Worm (Caenorhabditis elegans): ENCODE data around the gene Y61B8A.6.

Y61B8A.6 gene

ce11 chrV:17251364-17251961 is at the start of gene Y61B8A.6:
TSS of gene Y61B8A.6 (plus strand) at chrV:17251911.
- TF ChIP-seq T22C8.4 (GFP tag; IDR thresholded peaks at IDR 0.05) (0 out of 2 replicates have a peak, but pooled peaks have one; percentile 9), ref-1 (GFP tag; conservative IDR thresholded peaks at IDR 0.05) (no peak)

DNA sequence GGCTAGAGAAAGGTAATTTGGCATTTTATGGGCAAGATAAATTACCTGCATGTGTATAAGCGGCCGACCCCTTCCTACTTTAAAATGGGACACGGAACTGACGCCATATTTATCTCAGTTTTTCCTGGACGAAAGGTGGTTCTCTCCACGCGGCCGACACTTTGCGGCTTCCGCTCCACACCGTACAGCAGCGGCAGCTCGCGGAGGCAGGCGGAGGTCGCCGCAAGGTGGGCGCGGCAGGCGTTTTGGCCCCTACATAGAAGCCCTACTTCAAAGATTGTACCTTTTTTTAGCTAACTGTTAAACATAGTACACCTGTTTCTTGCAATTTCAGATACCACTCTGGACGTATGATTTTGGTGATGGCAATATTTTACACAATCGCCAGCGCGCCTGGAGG is 45.2 kb upstream of the Y61B8A.6 start:
- no peak for TF ChIP-seq ref-1 (GFP tag; conservative IDR thresholded peaks at IDR 0.05)
- no peak for TF ChIP-seq med-1 (GFP tag; optimal IDR thresholded peaks at IDR 0.05; ENCODE audit: insufficient read depth)
- TF ChIP-seq cog-1 (tag; optimal IDR thresholded peaks at IDR 0.05), result no peak
- TF ChIP-seq ztf-29 (GFP tag; IDR thresholded peaks at IDR 0.05), result no peak
- TF ChIP-seq flt-1 (GFP tag; IDR thresholded peaks at IDR 0.05), result no peak
- TF ChIP-seq T22C8.4 (GFP tag; IDR thresholded peaks at IDR 0.05), result no peak
- no peak for TF ChIP-seq klf-2 (GFP tag; conservative IDR thresholded peaks at IDR 0.05)
- TF ChIP-seq ztf-23 (GFP tag; IDR thresholded peaks at IDR 0.05), result no peak
- no peak for TF ChIP-seq tab-1 (GFP tag; IDR thresholded peaks at IDR 0.05)

DNA sequence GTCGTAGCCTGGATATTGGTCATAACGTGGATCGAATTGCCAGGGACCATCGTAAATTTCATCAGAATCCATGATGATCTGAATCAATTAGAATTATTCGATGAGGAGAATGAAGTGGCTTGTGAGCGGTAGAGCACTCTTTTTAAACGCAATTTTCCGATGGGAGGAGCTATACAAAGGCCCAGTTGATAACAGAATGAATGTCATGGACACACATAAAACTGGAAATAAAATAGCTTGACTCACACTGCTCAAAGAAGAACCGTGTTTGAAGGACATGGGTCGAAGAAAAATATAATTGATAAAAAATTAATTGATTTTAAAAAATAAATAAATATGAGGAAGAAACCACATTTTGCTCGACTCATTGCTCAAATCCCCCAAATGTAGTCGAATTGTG is 43.7 kb upstream of the Y61B8A.6 start, which contains the start of gene Y68A4A.13:
Gene Y68A4A.13 (minus strand): TSS at position 101 of the 400 bp plus-strand sequence.
- TF ChIP-seq cog-1 (tag; optimal IDR thresholded peaks at IDR 0.05), result no peak
- TF ChIP-seq T22C8.4 (GFP tag; IDR thresholded peaks at IDR 0.05), result no peak
- no peak for TF ChIP-seq klf-2 (GFP tag; conservative IDR thresholded peaks at IDR 0.05)
- no peak for TF ChIP-seq ztf-29 (GFP tag; IDR thresholded peaks at IDR 0.05)
- TF ChIP-seq flt-1 (GFP tag; IDR thresholded peaks at IDR 0.05), result no peak
- no peak for TF ChIP-seq med-1 (GFP tag; optimal IDR thresholded peaks at IDR 0.05; ENCODE audit: insufficient read depth)
- no peak for TF ChIP-seq tab-1 (GFP tag; IDR thresholded peaks at IDR 0.05)
- no peak for TF ChIP-seq ztf-23 (GFP tag; IDR thresholded peaks at IDR 0.05)
- TF ChIP-seq ref-1 (GFP tag; conservative IDR thresholded peaks at IDR 0.05), result no peak

- TF ChIP-seq klf-2 (GFP tag; conservative IDR thresholded peaks at IDR 0.05), result no peak
- TF ChIP-seq cog-1 (tag; optimal IDR thresholded peaks at IDR 0.05), result no peak
- no peak for TF ChIP-seq ztf-23 (GFP tag; IDR thresholded peaks at IDR 0.05)
- no peak for TF ChIP-seq med-1 (GFP tag; optimal IDR thresholded peaks at IDR 0.05; ENCODE audit: insufficient read depth)
- TF ChIP-seq tab-1 (GFP tag; IDR thresholded peaks at IDR 0.05), result no peak
- TF ChIP-seq ref-1 (GFP tag; conservative IDR thresholded peaks at IDR 0.05), result no peak
- no peak for TF ChIP-seq T22C8.4 (GFP tag; IDR thresholded peaks at IDR 0.05)
- TF ChIP-seq flt-1 (GFP tag; IDR thresholded peaks at IDR 0.05), result no peak
- no peak for TF ChIP-seq ztf-29 (GFP tag; IDR thresholded peaks at IDR 0.05)
Measured at ce11 chrV:17211989-17212731, 39.6 kb upstream of the Y61B8A.6 start, which contains the start of gene srh-236. TSS of gene srh-236 (minus strand) at chrV:17212039.

- no peak for TF ChIP-seq tab-1 (GFP tag; IDR thresholded peaks at IDR 0.05)
- no peak for TF ChIP-seq ref-1 (GFP tag; conservative IDR thresholded peaks at IDR 0.05)
Measured at ce11 chrV:17212743-17213142, 39.0 kb upstream of the Y61B8A.6 start, which contains the start of gene srh-113. TSS of gene srh-113 (plus strand) at chrV:17213043.

ce11 chrV:17215602-17216001 is 36.1 kb upstream of the Y61B8A.6 start:
- TF ChIP-seq cog-1 (tag; optimal IDR thresholded peaks at IDR 0.05), result no peak
- no peak for TF ChIP-seq med-1 (GFP tag; optimal IDR thresholded peaks at IDR 0.05; ENCODE audit: insufficient read depth)
- TF ChIP-seq flt-1 (GFP tag; IDR thresholded peaks at IDR 0.05), result no peak
- no peak for TF ChIP-seq tab-1 (GFP tag; IDR thresholded peaks at IDR 0.05)
- no peak for TF ChIP-seq ztf-29 (GFP tag; IDR thresholded peaks at IDR 0.05)
- TF ChIP-seq ref-1 (GFP tag; conservative IDR thresholded peaks at IDR 0.05), result no peak
- TF ChIP-seq ztf-23 (GFP tag; IDR thresholded peaks at IDR 0.05), result no peak
- no peak for TF ChIP-seq T22C8.4 (GFP tag; IDR thresholded peaks at IDR 0.05)
- no peak for TF ChIP-seq klf-2 (GFP tag; conservative IDR thresholded peaks at IDR 0.05)

DNA sequence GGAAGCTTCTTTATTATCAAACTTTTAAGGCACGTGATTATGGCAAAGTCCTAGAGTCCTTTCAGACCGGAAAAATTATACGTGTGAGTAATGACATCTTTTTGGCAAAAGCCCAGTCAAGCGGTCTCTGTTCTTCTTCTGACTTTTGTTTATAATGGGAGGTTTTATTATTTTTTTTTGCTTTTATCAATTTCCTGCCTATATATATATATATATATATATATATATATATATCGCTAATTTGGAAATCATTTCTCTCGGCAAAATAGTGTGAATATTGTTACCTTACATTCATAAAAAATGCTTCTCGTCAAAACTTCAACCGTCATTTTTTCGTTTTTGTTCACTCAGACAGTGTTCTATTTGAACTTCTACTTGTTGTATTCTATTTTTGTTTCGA is 34.0 kb upstream of the Y61B8A.6 start, which contains the start of gene srbc-62:
Gene srbc-62 (plus strand): TSS at position 301 of the 400 bp plus-strand sequence.
- TF ChIP-seq cog-1 (tag; optimal IDR thresholded peaks at IDR 0.05), result no peak
- TF ChIP-seq klf-2 (GFP tag; conservative IDR thresholded peaks at IDR 0.05), result no peak
- TF ChIP-seq med-1 (GFP tag; optimal IDR thresholded peaks at IDR 0.05; ENCODE audit: insufficient read depth), result no peak
- no peak for TF ChIP-seq ztf-23 (GFP tag; IDR thresholded peaks at IDR 0.05)
- TF ChIP-seq flt-1 (GFP tag; IDR thresholded peaks at IDR 0.05), result no peak
- TF ChIP-seq ref-1 (GFP tag; conservative IDR thresholded peaks at IDR 0.05), result no peak
- TF ChIP-seq tab-1 (GFP tag; IDR thresholded peaks at IDR 0.05), result no peak
- TF ChIP-seq ztf-29 (GFP tag; IDR thresholded peaks at IDR 0.05), result no peak
- no peak for TF ChIP-seq T22C8.4 (GFP tag; IDR thresholded peaks at IDR 0.05)

DNA sequence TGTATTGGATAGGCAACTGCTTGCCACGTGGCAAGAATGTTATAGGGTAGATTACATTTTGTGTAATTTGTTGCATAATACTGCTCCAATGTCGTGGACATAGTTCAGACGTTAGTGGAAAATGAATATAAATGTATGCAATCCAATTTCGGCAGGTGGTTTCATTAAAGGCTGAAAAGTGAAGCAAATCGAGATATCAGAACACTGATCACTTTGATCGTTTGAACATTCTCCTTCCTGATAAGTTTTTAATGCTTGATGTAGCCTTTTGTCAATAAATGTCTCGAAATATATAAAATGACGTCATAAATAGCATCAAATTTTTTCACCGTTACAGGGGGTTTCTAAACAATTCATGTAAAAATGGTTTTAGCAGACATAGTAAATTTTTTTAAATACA is 31.4 kb upstream of the Y61B8A.6 start, which contains the start of gene srh-109:
Gene srh-109 (minus strand): TSS at position 101 of the 400 bp plus-strand sequence.
- TF ChIP-seq flt-1 (GFP tag; IDR thresholded peaks at IDR 0.05) (no peak), ref-1 (GFP tag; conservative IDR thresholded peaks at IDR 0.05) (no peak), ztf-29 (GFP tag; IDR thresholded peaks at IDR 0.05) (no peak), klf-2 (GFP tag; conservative IDR thresholded peaks at IDR 0.05) (no peak), T22C8.4 (GFP tag; IDR thresholded peaks at IDR 0.05) (no peak), ztf-23 (GFP tag; IDR thresholded peaks at IDR 0.05) (no peak), tab-1 (GFP tag; IDR thresholded peaks at IDR 0.05) (no peak), med-1 (GFP tag; optimal IDR thresholded peaks at IDR 0.05; ENCODE audit: insufficient read depth) (no peak), cog-1 (tag; optimal IDR thresholded peaks at IDR 0.05) (no peak)

DNA sequence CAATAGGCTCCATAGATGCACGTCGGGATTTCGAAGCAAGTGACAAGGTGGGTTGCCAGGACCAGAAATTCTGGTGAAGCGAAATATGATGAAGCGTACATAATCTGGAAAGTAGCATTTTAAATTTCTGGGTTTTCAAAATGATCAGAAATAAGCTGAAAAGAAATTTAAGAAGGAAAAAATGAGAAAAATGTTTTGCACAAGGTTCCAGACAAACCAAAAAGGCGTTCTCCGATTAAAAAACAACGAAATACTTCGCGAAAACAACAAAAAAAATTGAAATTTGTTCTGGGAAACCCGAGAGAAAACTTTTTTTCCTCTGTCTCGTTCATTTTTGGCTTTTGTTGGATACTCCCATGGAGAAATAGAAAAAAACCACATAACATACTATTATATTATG is 28.4 kb upstream of the Y61B8A.6 start, which contains the start of gene srh-252:
Gene srh-252 (minus strand): TSS at position 101 of the 400 bp plus-strand sequence.
- TF ChIP-seq ztf-29 (GFP tag; IDR thresholded peaks at IDR 0.05), result no peak
- TF ChIP-seq ref-1 (GFP tag; conservative IDR thresholded peaks at IDR 0.05), result no peak
- TF ChIP-seq flt-1 (GFP tag; IDR thresholded peaks at IDR 0.05), result no peak
- no peak for TF ChIP-seq ztf-23 (GFP tag; IDR thresholded peaks at IDR 0.05)
- TF ChIP-seq med-1 (GFP tag; optimal IDR thresholded peaks at IDR 0.05; ENCODE audit: insufficient read depth), result no peak
- TF ChIP-seq T22C8.4 (GFP tag; IDR thresholded peaks at IDR 0.05), result no peak
- TF ChIP-seq klf-2 (GFP tag; conservative IDR thresholded peaks at IDR 0.05), result no peak
- no peak for TF ChIP-seq cog-1 (tag; optimal IDR thresholded peaks at IDR 0.05)
- TF ChIP-seq tab-1 (GFP tag; IDR thresholded peaks at IDR 0.05), result no peak

Measured in whole organism, midembryonic.